Fruit fly (Drosophila melanogaster): Measurements from ENCODE around the gene nrv1.

Gene nrv1

DNA sequence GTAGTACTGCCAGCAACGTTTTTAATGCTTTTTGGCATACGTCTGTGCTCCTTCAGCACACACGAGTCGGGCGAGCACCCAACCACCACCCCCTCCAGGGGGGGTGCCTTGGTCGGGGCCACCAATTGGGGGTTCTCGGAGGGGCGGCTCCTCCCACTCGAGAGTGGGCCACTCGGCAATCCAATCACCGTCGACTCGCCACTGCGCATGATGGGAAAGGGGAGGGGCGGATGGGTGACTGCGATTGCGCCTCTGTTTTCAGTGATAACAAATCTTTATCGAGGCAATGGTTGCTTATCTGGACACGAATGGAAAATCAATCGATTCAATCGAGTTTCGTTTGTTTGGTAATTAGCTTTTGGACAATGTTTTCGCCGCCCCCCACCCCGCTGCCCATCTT lies 30.8 kb upstream of the nrv1 start (continued):
- peak; percentile 65 for TF ChIP-seq Deaf1 (tag; optimal IDR thresholded peaks at IDR 0.05)
- TF ChIP-seq CG34224 (GFP tag; IDR thresholded peaks at IDR 0.05; ENCODE audit: partially characterized antibody): peak; percentile 37; the same call in 1 of the 3 replicates
- TF ChIP-seq gt (GFP tag; IDR thresholded peaks at IDR 0.05): no peak
- no peak for TF ChIP-seq dati (GFP tag; IDR thresholded peaks at IDR 0.05)
- peak; percentile 63 for TF ChIP-seq CG12071 (GFP tag; optimal IDR thresholded peaks at IDR 0.05)
- TF ChIP-seq CG13287 (GFP tag; IDR thresholded peaks at IDR 0.05; ENCODE audit: partially characterized antibody): peak; percentile 7; the same call in 1 of the 2 replicates
- peak; percentile 4 for TF ChIP-seq lab (GFP tag; optimal IDR thresholded peaks at IDR 0.05)
- TF ChIP-seq GATAe (GFP tag; conservative IDR thresholded peaks at IDR 0.05): peak; percentile 95
- TF ChIP-seq Vsx1 (GFP tag; optimal IDR thresholded peaks at IDR 0.05): peak; percentile 76
- 0 out of 2 replicates have a peak, but pooled peaks have one; percentile 24 for TF ChIP-seq Rfx (GFP tag; IDR thresholded peaks at IDR 0.05)
- peak; percentile 13 for TF ChIP-seq Hey (tag; optimal IDR thresholded peaks at IDR 0.05)
- TF ChIP-seq Nf-YB (GFP tag; optimal IDR thresholded peaks at IDR 0.05): peak; percentile 99
- TF ChIP-seq CG12236 (GFP tag; optimal IDR thresholded peaks at IDR 0.05): no peak
- TF ChIP-seq cg (GFP tag; optimal IDR thresholded peaks at IDR 0.05): peak; percentile 44
- TF ChIP-seq HmgZ (tag; optimal IDR thresholded peaks at IDR 0.05): peak; percentile 34
- TF ChIP-seq CG10431 (GFP tag; optimal IDR thresholded peaks at IDR 0.05): no peak
- 0 out of 2 replicates have a peak, but pooled peaks have one; percentile 20 for TF ChIP-seq CG9932 (GFP tag; IDR thresholded peaks at IDR 0.05)
- TF ChIP-seq kah (GFP tag; optimal IDR thresholded peaks at IDR 0.05): no peak
- TF ChIP-seq chn (GFP tag; optimal IDR thresholded peaks at IDR 0.05): no peak
- TF ChIP-seq CG1832 (GFP tag; optimal IDR thresholded peaks at IDR 0.05): peak; percentile 77
- TF ChIP-seq CG11398 (GFP tag; optimal IDR thresholded peaks at IDR 0.05): no peak
- peak; percentile 22 for TF ChIP-seq Jarid2 (GFP tag; optimal IDR thresholded peaks at IDR 0.05)
- TF ChIP-seq CoRest (tag; optimal IDR thresholded peaks at IDR 0.05): peak; percentile 22
- no peak for TF ChIP-seq CG5245 (GFP tag; optimal IDR thresholded peaks at IDR 0.05)
- no peak for TF ChIP-seq CG18599 (GFP tag; optimal IDR thresholded peaks at IDR 0.05)
- no peak for TF ChIP-seq ara (GFP tag; IDR thresholded peaks at IDR 0.05)
- no peak for TF ChIP-seq CG13624 (GFP tag; optimal IDR thresholded peaks at IDR 0.05)

DNA sequence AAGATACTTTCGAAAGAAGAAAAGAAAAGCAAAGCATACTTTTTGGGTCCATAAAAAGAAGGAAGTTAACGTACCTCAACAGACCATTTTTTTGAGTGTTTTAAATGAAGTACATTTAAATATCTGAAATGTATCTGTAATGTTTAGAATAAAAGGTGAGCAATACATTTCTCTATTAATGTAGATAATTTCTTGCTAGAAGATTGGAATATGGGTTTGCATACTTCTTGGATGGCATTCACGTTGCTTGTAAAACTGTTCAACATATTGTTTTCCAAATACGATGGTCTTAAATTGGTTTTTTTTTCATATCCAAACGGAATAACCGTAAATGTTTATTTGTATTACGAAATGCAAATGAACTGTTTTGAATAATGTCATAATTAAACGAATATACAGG lies 19.1 kb upstream of the nrv1 start, which contains the start of gene CG17375:
Gene CG17375, minus strand, starts transcription at position 10 of the 400 bp plus-strand sequence.
- TF ChIP-seq CG6654 (GFP tag; optimal IDR thresholded peaks at IDR 0.05) (peak; percentile 92), CG31224 (GFP tag; IDR thresholded peaks at IDR 0.05) (no peak), prd (optimal IDR thresholded peaks at IDR 0.05) (peak in 1 of 2 experiments; percentile 39), prd (GFP tag; IDR thresholded peaks at IDR 0.05) (no peak)

- TF ChIP-seq CG4328 (GFP tag; optimal IDR thresholded peaks at IDR 0.05) (no peak), bsh (GFP tag; optimal IDR thresholded peaks at IDR 0.05) (no peak), Hey (tag; optimal IDR thresholded peaks at IDR 0.05) (no peak), CG31365 (tag; optimal IDR thresholded peaks at IDR 0.05) (no peak), tll (GFP tag; optimal IDR thresholded peaks at IDR 0.05) (no peak), Lpt (GFP tag; optimal IDR thresholded peaks at IDR 0.05) (no peak)
Observed at dm6 chr2L:6802740-6803139, 16.1 kb upstream of the nrv1 start, which contains the start of the genes CG17377 and Daao2. TSS of gene CG17377 (minus strand) at chr2L:6802840. TSS of gene Daao2 (plus strand) at chr2L:6803011.

DNA sequence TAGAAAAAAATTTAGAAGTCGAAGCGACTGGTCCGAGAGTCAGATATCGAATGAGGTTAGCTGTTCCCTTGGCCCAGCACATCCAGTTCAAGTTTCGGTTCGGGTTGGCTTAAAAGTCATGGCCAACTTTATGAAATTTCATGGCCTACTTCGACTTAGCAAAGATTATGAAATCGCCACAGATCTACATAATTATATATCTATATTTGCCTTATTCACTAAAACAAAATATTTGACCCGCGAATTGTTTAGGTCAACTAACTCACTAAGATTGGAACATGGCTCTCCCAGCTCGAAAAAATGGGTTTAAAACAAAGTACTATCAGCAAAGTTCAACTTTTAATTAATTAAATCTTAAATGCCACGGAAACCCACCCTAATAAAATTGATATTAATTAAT lies 14.1 kb upstream of the nrv1 start, which contains the start of gene CG17376:
Gene CG17376, minus strand, starts transcription at position 101 of the 400 bp plus-strand sequence.
- TF ChIP-seq CG18619 (GFP tag; optimal IDR thresholded peaks at IDR 0.05): no peak
- no peak for TF ChIP-seq HmgD (GFP tag; optimal IDR thresholded peaks at IDR 0.05)
- TF ChIP-seq NFAT (GFP tag; IDR thresholded peaks at IDR 0.05): no peak
- no peak for TF ChIP-seq ewg (GFP tag; optimal IDR thresholded peaks at IDR 0.05)
- no peak for TF ChIP-seq CG4424 (GFP tag; optimal IDR thresholded peaks at IDR 0.05)
- TF ChIP-seq CG6689 (GFP tag; IDR thresholded peaks at IDR 0.05): no peak
- no peak for TF ChIP-seq CG10147 (GFP tag; optimal IDR thresholded peaks at IDR 0.05)
- no peak for TF ChIP-seq Bgb (GFP tag; IDR thresholded peaks at IDR 0.05; ENCODE audit: partially characterized antibody)
- no peak for TF ChIP-seq jing (GFP tag; optimal IDR thresholded peaks at IDR 0.05)
- TF ChIP-seq Dp (GFP tag; optimal IDR thresholded peaks at IDR 0.05): no peak
- TF ChIP-seq CG9727 (GFP tag; optimal IDR thresholded peaks at IDR 0.05): no peak
- no peak for TF ChIP-seq odd (GFP tag; optimal IDR thresholded peaks at IDR 0.05)
